Fruit fly (Drosophila melanogaster) Kc167 (cell line): Measurements from ENCODE around the gene Smyd3.
"Not testable (repeated sequence)": the region's sequence is repeated elsewhere in the genome, so short reads cannot be mapped to it uniquely, and the experiment has no call there.

ENCODE experiments used
- Myc ChIP-seq: fragments of >200 bp; optimal IDR thresholded peaks from 2 replicates; lab custom pipeline; 2017; ENCODE audit warnings: missing external identifiers
- Sin3A ChIP-seq: fragments of >200 bp; optimal IDR thresholded peaks from 2 replicates; lab custom pipeline; 2018; ENCODE audit warnings: missing external identifiers
- h ChIP-seq: fragments of >200 bp; optimal IDR thresholded peaks from 3 replicates; lab custom pipeline; 2018; ENCODE audit warnings: missing external identifiers
- insv ChIP-seq: fragments of >200 bp; optimal IDR thresholded peaks from 3 replicates; lab custom pipeline; 2018; ENCODE audit warnings: missing external identifiers
- psq ChIP-seq: fragments of >200 bp; optimal IDR thresholded peaks from 2 replicates; lab custom pipeline; 2017; ENCODE audit warnings: missing external identifiers
- ttk ChIP-seq: sonication (Bioruptor generic); optimal IDR thresholded peaks from 2 replicates; lab custom pipeline; 2017; ENCODE audit warnings: missing external identifiers

The Smyd3 gene

DNA sequence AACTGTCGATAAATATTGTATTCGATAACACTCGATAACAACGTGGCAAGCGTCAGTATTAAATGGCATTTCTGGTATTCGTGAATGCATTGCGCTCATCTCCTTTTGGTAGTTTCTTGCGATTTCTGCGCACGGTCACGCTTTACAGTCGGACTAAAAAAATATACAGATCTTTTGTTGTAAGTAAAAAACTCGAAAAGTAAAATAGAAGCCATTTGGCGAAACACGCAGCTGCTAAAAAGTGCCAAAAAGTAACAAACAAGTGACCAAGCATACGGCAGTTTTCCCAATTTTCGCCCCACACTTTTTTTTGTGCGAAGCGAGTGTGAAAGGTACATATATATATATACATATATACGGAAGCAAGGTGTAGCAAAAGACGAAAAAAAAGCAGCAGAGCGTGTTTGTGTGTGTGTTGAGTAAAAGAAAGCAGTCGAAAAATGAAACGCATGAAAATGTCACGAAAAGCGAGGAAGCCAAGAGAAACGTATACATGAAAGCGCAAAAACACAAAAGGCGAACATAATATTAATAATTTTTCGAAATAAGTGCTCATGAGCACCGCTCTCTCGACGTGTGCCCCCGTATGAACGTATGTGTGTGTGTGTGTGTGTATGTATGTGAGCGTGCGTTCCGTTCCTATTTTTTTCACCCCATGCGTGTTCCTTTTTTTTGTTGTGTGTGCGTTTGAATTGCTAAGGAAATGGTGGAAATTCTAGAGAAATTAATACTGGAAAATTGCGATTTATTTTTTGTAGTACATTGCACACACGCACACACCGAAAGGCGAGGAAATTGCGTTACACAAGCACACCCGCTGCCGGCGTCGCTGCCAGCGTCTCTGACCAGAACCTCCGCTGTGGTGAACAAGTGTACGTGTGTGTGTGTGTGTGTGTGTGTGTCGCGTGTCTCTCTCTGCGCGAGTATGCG is 25.4 kb upstream of the Smyd3 start, which contains the start of gene sgg:
Gene sgg (plus strand): TSS at position 106 of the 930 bp plus-strand sequence.
- TF ChIP-seq psq (lab: Kevin White, UChicago) (peak; percentile 40), h (no peak)

DNA sequence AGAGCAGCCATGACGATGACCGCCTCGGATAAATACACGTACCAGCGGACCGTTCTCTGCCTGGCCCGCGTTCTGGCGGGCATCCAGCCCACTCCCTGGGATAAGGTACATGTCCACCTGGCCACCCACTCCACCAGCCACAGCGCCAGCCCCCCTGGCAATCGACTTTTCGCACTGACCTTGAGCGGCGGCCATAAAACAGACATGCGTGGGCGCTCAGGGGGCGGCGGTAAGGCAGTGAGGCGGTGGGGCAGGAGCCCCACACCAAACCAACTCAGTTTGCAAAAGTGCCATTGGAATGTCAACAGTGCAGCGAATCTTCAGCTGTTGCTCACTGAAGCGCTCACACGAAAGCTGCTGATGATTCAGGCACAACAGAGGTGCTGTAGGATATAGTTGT is 16.3 kb upstream of the Smyd3 start:
- no peak for TF ChIP-seq ttk (lab: Kevin White, UChicago)
- no peak for TF ChIP-seq psq (lab: Kevin White, UChicago)
- TF ChIP-seq insv (lab: Kevin White, UChicago): no peak
- no peak for TF ChIP-seq Sin3A (lab: Kevin White, UChicago)
- no peak for TF ChIP-seq h
- TF ChIP-seq Myc (lab: Kevin White, UChicago): no peak

DNA sequence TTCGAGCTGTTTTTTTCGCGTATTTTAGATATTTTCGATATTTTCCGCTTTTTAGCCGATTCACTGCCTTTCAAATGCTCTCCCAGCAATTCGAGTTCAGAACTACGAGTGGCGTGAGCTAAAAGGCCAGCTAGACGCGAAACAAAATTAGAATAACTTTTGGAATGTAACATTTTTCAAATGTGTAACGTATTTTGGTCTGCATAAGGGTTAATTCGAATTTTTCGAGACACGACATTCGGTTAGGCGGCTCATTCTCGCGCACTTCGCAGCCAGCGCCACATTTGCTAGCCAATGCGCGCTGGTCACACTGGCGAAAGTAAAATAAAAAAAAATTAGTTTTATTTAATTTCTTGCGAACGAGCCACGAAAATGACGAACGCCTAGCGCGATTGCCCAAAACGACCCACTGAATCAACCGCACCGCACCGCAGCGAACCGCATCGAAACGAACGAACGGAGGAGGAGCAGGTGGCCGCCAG is 15.9 kb upstream of the Smyd3 start, which contains the start of the genes brv3 and Pi4KIIIalpha:
Gene brv3 (minus strand): TSS at position 51 of the 482 bp plus-strand sequence.
Gene Pi4KIIIalpha (plus strand): TSS at position 280 of the 482 bp plus-strand sequence.
- no peak for TF ChIP-seq Myc (lab: Kevin White, UChicago)
- no peak for TF ChIP-seq ttk (lab: Kevin White, UChicago)
- TF ChIP-seq Sin3A (lab: Kevin White, UChicago): no peak
- no peak for TF ChIP-seq psq (lab: Kevin White, UChicago)
- no peak for TF ChIP-seq h
- no peak for TF ChIP-seq insv (lab: Kevin White, UChicago)

DNA sequence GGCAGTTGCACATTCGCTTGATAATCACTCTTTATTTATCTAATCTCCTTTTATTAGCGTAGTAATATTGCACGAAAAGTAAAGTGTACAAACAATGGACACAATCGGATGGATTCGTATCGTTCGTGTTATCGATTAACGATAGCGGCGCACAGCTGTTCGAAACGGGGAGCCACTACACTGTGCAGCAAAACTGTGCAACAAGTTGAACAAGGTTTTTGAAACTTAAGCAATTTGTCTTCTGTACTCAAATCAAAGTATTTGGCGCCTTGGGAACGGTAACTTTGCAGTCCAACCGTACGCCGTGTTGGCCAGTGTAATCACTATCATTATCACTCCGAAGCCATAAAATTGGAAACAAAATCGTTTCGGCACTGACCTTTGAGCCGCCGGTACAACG is 11.0 kb upstream of the Smyd3 start, which contains the start of the genes Tsp3A and Seipin:
Gene Tsp3A (minus strand): TSS at position 88 of the 400 bp plus-strand sequence.
Gene Seipin (plus strand): TSS at position 149 of the 400 bp plus-strand sequence.
- no peak for TF ChIP-seq Sin3A (lab: Kevin White, UChicago)
- TF ChIP-seq insv (lab: Kevin White, UChicago): no peak
- no peak for TF ChIP-seq ttk (lab: Kevin White, UChicago)
- no peak for TF ChIP-seq psq (lab: Kevin White, UChicago)
- no peak for TF ChIP-seq Myc (lab: Kevin White, UChicago)
- no peak for TF ChIP-seq h

DNA sequence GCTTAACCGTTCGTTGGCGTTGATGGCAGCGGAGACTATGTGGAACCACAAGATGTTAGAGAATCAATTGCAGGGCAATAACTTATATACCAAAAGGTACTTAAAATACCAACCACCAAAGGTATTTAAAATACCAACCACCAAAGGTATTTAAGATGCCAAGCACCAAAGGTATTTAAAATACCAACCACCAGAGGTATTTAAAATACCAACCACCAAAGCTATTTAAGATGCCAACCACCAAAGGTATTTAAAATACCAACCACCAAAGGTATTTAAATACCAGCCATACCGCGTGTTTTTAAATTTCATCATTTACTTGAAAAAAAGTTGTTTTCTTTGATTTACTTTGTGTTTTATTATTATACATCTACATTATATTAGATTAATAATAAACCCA is 8.7 kb upstream of the Smyd3 start:
- TF ChIP-seq Myc (lab: Kevin White, UChicago) (no peak), insv (lab: Kevin White, UChicago) (no peak), Sin3A (lab: Kevin White, UChicago) (no peak), h (no peak), psq (lab: Kevin White, UChicago) (no peak), ttk (lab: Kevin White, UChicago) (no peak)

DNA sequence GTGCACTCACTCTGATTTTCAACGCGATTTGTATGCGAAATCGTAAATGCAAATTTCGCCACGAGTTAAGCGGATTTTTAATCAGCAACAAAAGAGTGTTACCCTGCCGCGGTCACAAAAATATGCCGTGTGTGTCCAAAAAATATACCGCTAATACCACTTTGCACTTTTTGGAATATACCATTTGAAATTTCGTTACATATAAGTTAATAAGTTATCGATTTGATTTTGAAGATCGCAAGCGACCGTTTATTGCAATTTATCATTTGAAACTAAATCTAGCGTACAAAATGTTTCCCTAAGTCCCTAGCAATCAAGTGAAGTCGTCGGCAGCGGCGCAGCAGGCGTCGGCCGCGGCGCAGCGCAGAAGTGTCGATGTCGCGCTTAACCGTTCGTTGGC is 1.6 kb upstream of the Smyd3 start, which contains the start of gene eIF3g1:
Gene eIF3g1 (minus strand): TSS at position 101 of the 400 bp plus-strand sequence.
- TF ChIP-seq ttk, Sin3A, psq (lab: Kevin White, UChicago): not testable (repeated sequence)

- TF ChIP-seq ttk (lab: Kevin White, UChicago) (no peak), psq (lab: Kevin White, UChicago) (no peak), Sin3A (lab: Kevin White, UChicago) (no peak), h (no peak), insv (lab: Kevin White, UChicago) (no peak), Myc (lab: Kevin White, UChicago) (no peak)
Measured at dm6 chrX:2603851-2604505, 4.7 kb downstream of the Smyd3 start, which contains the start of the genes Klp3A and Zw10. Klp3A (minus strand) TSS chrX:2604052. Zw10 (plus strand) TSS chrX:2604197.

DNA sequence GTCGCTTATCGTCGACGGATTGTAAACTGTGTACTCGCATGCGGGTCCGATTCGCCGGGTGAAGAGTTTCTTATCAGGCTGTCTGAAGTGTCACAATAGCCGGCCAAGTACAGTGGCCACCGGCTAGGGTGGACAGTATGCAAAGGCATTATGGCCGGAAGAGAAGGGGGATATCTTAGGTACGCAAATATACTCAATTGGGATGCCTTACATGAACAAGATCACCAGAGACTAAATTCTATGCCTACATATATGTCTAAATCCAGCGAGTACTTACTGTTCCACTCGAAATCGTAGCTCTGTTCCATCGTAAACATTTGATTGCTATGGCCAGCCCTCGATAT is 15.0 kb downstream of the Smyd3 start:
- TF ChIP-seq ttk (lab: Kevin White, UChicago) (no peak), Sin3A (lab: Kevin White, UChicago) (no peak), Myc (lab: Kevin White, UChicago) (no peak), psq (lab: Kevin White, UChicago) (no peak), h (no peak), insv (lab: Kevin White, UChicago) (no peak)

DNA sequence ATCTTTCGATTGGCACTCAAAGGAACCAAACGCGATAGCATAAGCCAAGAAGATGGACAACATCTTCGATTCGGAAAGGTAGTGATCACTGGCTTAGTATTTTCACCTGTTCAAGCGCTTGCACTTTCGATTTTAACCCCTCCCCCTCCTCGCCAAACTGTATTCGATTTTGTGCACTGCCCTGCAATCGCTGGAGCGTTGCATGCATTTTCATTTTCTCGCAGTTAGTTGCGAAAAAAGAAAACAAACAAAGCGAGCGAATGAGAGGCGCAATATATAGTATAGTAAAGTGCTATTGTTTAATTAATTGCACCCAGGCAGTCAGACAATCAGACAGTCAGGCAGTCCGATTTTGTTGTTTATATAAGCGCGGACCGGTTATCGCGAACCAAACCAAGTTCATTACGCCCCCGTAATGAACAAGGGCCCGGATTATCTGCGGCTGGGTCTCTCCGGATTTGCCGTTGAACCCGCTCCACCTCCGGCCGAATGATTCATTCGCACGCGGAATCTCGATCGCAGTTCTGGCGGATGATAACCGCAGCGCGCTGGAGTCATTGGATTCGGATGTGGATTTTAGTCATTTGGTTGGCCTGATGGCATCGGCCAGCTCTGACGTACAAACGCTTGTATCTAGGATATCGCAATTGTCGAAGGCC is 15.5 kb downstream of the Smyd3 start:
- TF ChIP-seq h: no peak
- TF ChIP-seq insv (lab: Kevin White, UChicago): no peak
- no peak for TF ChIP-seq Sin3A (lab: Kevin White, UChicago)
- no peak for TF ChIP-seq ttk (lab: Kevin White, UChicago)
- no peak for TF ChIP-seq psq (lab: Kevin White, UChicago)
- TF ChIP-seq Myc (lab: Kevin White, UChicago): no peak

DNA sequence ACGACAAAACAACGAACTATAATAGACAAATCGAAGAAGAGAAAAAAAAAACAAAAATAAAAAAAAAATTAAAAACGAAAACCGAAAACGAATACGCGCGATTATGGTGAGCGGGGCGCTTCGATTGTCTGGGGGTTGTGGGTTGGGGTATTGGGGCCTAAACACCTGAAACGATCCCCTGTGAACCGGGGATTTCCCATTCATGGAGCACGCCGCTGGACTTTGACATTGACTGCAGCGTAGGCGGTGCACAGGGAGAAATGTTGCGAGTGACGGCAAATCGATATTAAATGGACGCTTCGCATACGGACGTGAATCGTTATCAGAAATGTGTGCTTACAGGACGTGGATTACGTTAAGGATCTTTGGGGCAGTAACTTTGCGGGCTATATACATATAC is 16.4 kb downstream of the Smyd3 start:
- no peak for TF ChIP-seq h
- no peak for TF ChIP-seq psq (lab: Kevin White, UChicago)
- no peak for TF ChIP-seq Sin3A (lab: Kevin White, UChicago)
- no peak for TF ChIP-seq ttk (lab: Kevin White, UChicago)
- TF ChIP-seq insv (lab: Kevin White, UChicago): no peak
- no peak for TF ChIP-seq Myc (lab: Kevin White, UChicago)
